Worm (Caenorhabditis elegans) whole organism, young adult: ENCODE results near the gene fcmt-1.
A peak's percentile ranks its signal among the peaks of the same experiment; 100 is the strongest.

Experiments used
- B0019.2 ChIP-seq: fragments of 200-800 bp; sonication (Bioruptor generic); conservative IDR thresholded peaks from 2 replicates; pipeline ENCODE4 v1.3.6; 2022; ENCODE audit warnings: missing genetic modification reagents, missing genetic modification characterization, missing compliant biosample characterization
- B0336.3 ChIP-seq: fragments of 200-800 bp; sonication (Bioruptor generic); IDR thresholded peaks from 2 replicates; pipeline ENCODE4 v1.3.6; 2022; ENCODE audit warnings: missing genetic modification characterization, missing compliant biosample characterization
- F37B4.10 ChIP-seq: fragments of 200-800 bp; sonication (Bioruptor generic); IDR thresholded peaks from 2 replicates; pipeline ENCODE4 v1.3.6; 2022; ENCODE audit warnings: missing genetic modification characterization, missing compliant biosample characterization
- F55B11.4 ChIP-seq: sonication (generic microtip); optimal IDR thresholded peaks from 2 replicates; lab custom pipeline; 2016; ENCODE audit warnings: missing compliant biosample characterization, missing genetic modification characterization, borderline replicate concordance; ENCODE audit not compliant: insufficient read depth
- F57A8.1 ChIP-seq: fragments of 200-800 bp; sonication (Bioruptor generic); optimal IDR thresholded peaks from 2 replicates; lab custom pipeline; 2018; ENCODE audit warnings: mild to moderate bottlenecking, missing genetic modification characterization, moderate library complexity, missing compliant biosample characterization
- K11D2.4 ChIP-seq: fragments of 200-800 bp; sonication (Bioruptor generic); IDR thresholded peaks from 2 replicates; pipeline ENCODE4 v1.3.6; 2022; ENCODE audit warnings: missing genetic modification reagents, missing genetic modification characterization, missing compliant biosample characterization
- K12H6.12 ChIP-seq: fragments of 200-800 bp; sonication (Bioruptor generic); optimal IDR thresholded peaks from 2 replicates; lab custom pipeline; 2018; ENCODE audit warnings: mild to moderate bottlenecking, missing genetic modification characterization, missing compliant biosample characterization
- Y53F4B.3 ChIP-seq: fragments of 200-800 bp; sonication (Bioruptor generic); IDR thresholded peaks from 2 replicates; pipeline ENCODE4 v1.3.6; 2022; ENCODE audit warnings: missing genetic modification reagents, missing genetic modification characterization, missing compliant biosample characterization
- Y67H2A.10 ChIP-seq: fragments of 200-800 bp; sonication (Bioruptor generic); conservative IDR thresholded peaks from 2 replicates; pipeline ENCODE4 v1.3.6; 2022; ENCODE audit warnings: missing genetic modification reagents, missing genetic modification characterization, missing compliant biosample characterization
- Y79H2A.3 ChIP-seq: fragments of 200-800 bp; sonication (Bioruptor generic); conservative IDR thresholded peaks from 2 replicates; pipeline ENCODE4 v1.3.6; 2022; ENCODE audit warnings: missing genetic modification reagents, missing genetic modification characterization, missing compliant biosample characterization
- Y95B8A.8 ChIP-seq: fragments of 200-800 bp; sonication (Bioruptor generic); IDR thresholded peaks from 2 replicates; pipeline ENCODE4 v1.3.6; 2022; ENCODE audit warnings: missing genetic modification reagents, missing genetic modification characterization, missing compliant biosample characterization
- akir-1 ChIP-seq: fragments of 200-800 bp; sonication (Bioruptor generic); optimal IDR thresholded peaks from 2 replicates; lab custom pipeline; 2018; ENCODE audit warnings: mild to moderate bottlenecking, missing genetic modification characterization, moderate library complexity, missing compliant biosample characterization
- ama-1 ChIP-seq, 3 experiments: fragments of 150-350 bp in 1 of 3; sonication (generic microtip) in 2 of 3; optimal IDR thresholded peaks; 2 replicates each; lab custom pipeline; 2014 to 2018; ENCODE audit warnings: missing biosample characterization in 2 of 3, missing genetic modification characterization in 2 of 3, missing genetic modification reagents in 2 of 3
- attf-5 ChIP-seq: fragments of 200-800 bp; sonication (Bioruptor generic); optimal IDR thresholded peaks from 2 replicates; lab custom pipeline; 2018; ENCODE audit warnings: mild to moderate bottlenecking, missing genetic modification characterization, missing compliant biosample characterization
- attf-6 ChIP-seq: fragments of 200-800 bp; sonication (Bioruptor generic); IDR thresholded peaks from 2 replicates; pipeline ENCODE4 v1.3.6; 2022; ENCODE audit warnings: missing genetic modification reagents, missing genetic modification characterization, missing compliant biosample characterization
- bed-1 ChIP-seq: fragments of 200-800 bp; sonication (Bioruptor generic); IDR thresholded peaks from 2 replicates; pipeline ENCODE4 v1.3.6; 2022; ENCODE audit warnings: missing genetic modification reagents, missing genetic modification characterization, missing compliant biosample characterization
- bed-2 ChIP-seq: fragments of 200-800 bp; sonication (Bioruptor generic); IDR thresholded peaks from 2 replicates; pipeline ENCODE4 v1.3.6; 2022; ENCODE audit warnings: missing genetic modification reagents, missing genetic modification characterization, missing compliant biosample characterization
- ccch-3 ChIP-seq: fragments of 200-800 bp; sonication (Bioruptor generic); optimal IDR thresholded peaks from 2 replicates; lab custom pipeline; 2018; ENCODE audit warnings: mild to moderate bottlenecking, missing genetic modification characterization, missing compliant biosample characterization
- cebp-2 ChIP-seq: fragments of 200-800 bp; sonication (Bioruptor generic); IDR thresholded peaks from 2 replicates; pipeline ENCODE4 v1.3.6; 2022; ENCODE audit warnings: missing genetic modification characterization, missing compliant biosample characterization
- ceh-40 ChIP-seq: fragments of 200-800 bp; sonication (Bioruptor generic); IDR thresholded peaks from 2 replicates; pipeline ENCODE4 v1.3.6; 2022; ENCODE audit warnings: missing genetic modification characterization, missing compliant biosample characterization
- chd-7 ChIP-seq: sonication (generic microtip); optimal IDR thresholded peaks from 2 replicates; lab custom pipeline; 2016; ENCODE audit warnings: mild to moderate bottlenecking, missing genetic modification characterization, moderate library complexity, missing compliant biosample characterization
- dox-1 ChIP-seq: fragments of 200-800 bp; sonication (Bioruptor generic); IDR thresholded peaks from 2 replicates; pipeline ENCODE4 v1.3.6; 2022; ENCODE audit warnings: missing genetic modification reagents, missing genetic modification characterization, missing compliant biosample characterization
- dpff-1 ChIP-seq: sonication (generic microtip); optimal IDR thresholded peaks from 2 replicates; lab custom pipeline; 2017; ENCODE audit warnings: mild to moderate bottlenecking, missing genetic modification characterization, missing compliant biosample characterization
- dpl-1 ChIP-seq: fragments of 150-350 bp; optimal IDR thresholded peaks from 2 replicates; lab custom pipeline; 2014; ENCODE audit warnings: missing biosample characterization, missing genetic modification reagents, missing genetic modification characterization
- egl-18 ChIP-seq: fragments of 200-800 bp; sonication (Bioruptor generic); IDR thresholded peaks from 2 replicates; pipeline ENCODE4 v1.3.6; 2022; ENCODE audit warnings: missing genetic modification reagents, missing genetic modification characterization, missing compliant biosample characterization
- ekl-4 ChIP-seq: fragments of 200-800 bp; sonication (Bioruptor generic); IDR thresholded peaks from 2 replicates; pipeline ENCODE4 v1.3.6; 2022; ENCODE audit warnings: missing genetic modification reagents, missing genetic modification characterization, missing compliant biosample characterization
- gei-17 ChIP-seq: fragments of 200-800 bp; sonication (Bioruptor generic); optimal IDR thresholded peaks from 2 replicates; lab custom pipeline; 2018; ENCODE audit warnings: mild to moderate bottlenecking, missing genetic modification characterization, missing compliant biosample characterization
- him-1 ChIP-seq: sonication (generic microtip); optimal IDR thresholded peaks from 2 replicates; lab custom pipeline; 2016; ENCODE audit warnings: missing genotype, missing genetic modification reagents, missing genetic modification characterization, missing compliant biosample characterization
- hlh-12 ChIP-seq: sonication (generic microtip); optimal IDR thresholded peaks from 2 replicates; lab custom pipeline; 2016; ENCODE audit warnings: missing genetic modification characterization, missing compliant biosample characterization
- hlh-26 ChIP-seq: fragments of 200-800 bp; sonication (Bioruptor generic); conservative IDR thresholded peaks from 2 replicates; pipeline ENCODE4 v1.3.6; 2022; ENCODE audit warnings: missing genetic modification reagents, missing genetic modification characterization, missing compliant biosample characterization
- hmg-20 ChIP-seq: fragments of 200-800 bp; sonication (Bioruptor generic); IDR thresholded peaks from 2 replicates; pipeline ENCODE4 v1.3.6; 2022; ENCODE audit warnings: missing genetic modification reagents, missing genetic modification characterization, missing compliant biosample characterization
- hrde-1 ChIP-seq: sonication (generic microtip); optimal IDR thresholded peaks from 2 replicates; lab custom pipeline; 2016; ENCODE audit warnings: missing genetic modification characterization, mild to moderate bottlenecking, missing compliant biosample characterization, moderate library complexity, missing genotype, missing genetic modification reagents, borderline replicate concordance
- hsf-1 ChIP-seq: fragments of 200-800 bp; sonication (Bioruptor generic); IDR thresholded peaks from 2 replicates; pipeline ENCODE4 v1.3.6; 2022; ENCODE audit warnings: missing genetic modification reagents, missing genetic modification characterization, missing compliant biosample characterization
- lag-1 ChIP-seq: fragments of 200-800 bp; sonication (Bioruptor generic); IDR thresholded peaks from 2 replicates; pipeline ENCODE4 v1.3.6; 2022; ENCODE audit warnings: missing genetic modification reagents, missing genetic modification characterization, missing compliant biosample characterization
- lin-40 ChIP-seq: sonication (generic microtip); optimal IDR thresholded peaks from 2 replicates; lab custom pipeline; 2016; ENCODE audit warnings: missing genetic modification characterization, mild to moderate bottlenecking, missing compliant biosample characterization, missing genotype, missing genetic modification reagents
- lin-54 ChIP-seq: fragments of 200-800 bp; sonication (Bioruptor generic); optimal IDR thresholded peaks from 2 replicates; lab custom pipeline; 2018; ENCODE audit warnings: mild to moderate bottlenecking, missing genetic modification characterization, missing compliant biosample characterization
- lsl-1 ChIP-seq: fragments of 200-800 bp; sonication (Bioruptor generic); optimal IDR thresholded peaks from 2 replicates; lab custom pipeline; 2018; ENCODE audit warnings: mild to moderate bottlenecking, missing genetic modification characterization, moderate library complexity, missing compliant biosample characterization
- madf-8 ChIP-seq: fragments of 200-800 bp; sonication (Bioruptor generic); conservative IDR thresholded peaks from 2 replicates; pipeline ENCODE4 v1.3.6; 2022; ENCODE audit warnings: missing genetic modification reagents, missing genetic modification characterization, missing compliant biosample characterization
- nfya-1 ChIP-seq: sonication (generic microtip); optimal IDR thresholded peaks from 2 replicates; lab custom pipeline; 2017; ENCODE audit warnings: antibody characterized with exemption, missing compliant biosample characterization, missing genetic modification characterization, borderline replicate concordance; ENCODE audit not compliant: insufficient read depth
- nfyb-1 ChIP-seq: fragments of 200-800 bp; sonication (Bioruptor generic); IDR thresholded peaks from 2 replicates; pipeline ENCODE4 v1.3.6; 2022; ENCODE audit warnings: missing genetic modification reagents, missing genetic modification characterization, missing compliant biosample characterization
- repo-1 ChIP-seq: sonication (generic microtip); optimal IDR thresholded peaks from 2 replicates; lab custom pipeline; 2017; ENCODE audit warnings: mild to moderate bottlenecking, missing genetic modification characterization, missing compliant biosample characterization
- sdz-38 ChIP-seq: sonication (generic microtip); optimal IDR thresholded peaks from 2 replicates; lab custom pipeline; 2016; ENCODE audit warnings: missing genotype, missing genetic modification characterization, missing compliant biosample characterization
- sptf-2 ChIP-seq: fragments of 200-800 bp; sonication (Bioruptor generic); optimal IDR thresholded peaks from 2 replicates; lab custom pipeline; 2018; ENCODE audit warnings: mild to moderate bottlenecking, missing genetic modification characterization, missing compliant biosample characterization
- tbp1 ChIP-seq: fragments of 200-800 bp; sonication (Bioruptor generic); optimal IDR thresholded peaks from 2 replicates; lab custom pipeline; 2018; ENCODE audit warnings: mild to moderate bottlenecking, missing genetic modification characterization, missing compliant biosample characterization
- tlf-1 ChIP-seq: fragments of 200-800 bp; sonication (Bioruptor generic); optimal IDR thresholded peaks from 2 replicates; lab custom pipeline; 2018; ENCODE audit warnings: mild to moderate bottlenecking, missing genetic modification characterization, missing compliant biosample characterization
- unc-62 ChIP-seq: fragments of 150-350 bp; optimal IDR thresholded peaks from 2 replicates; lab custom pipeline; 2014; ENCODE audit warnings: missing biosample characterization, missing genetic modification reagents, missing genetic modification characterization
- ztf-25 ChIP-seq: fragments of 200-800 bp; sonication (Bioruptor generic); IDR thresholded peaks from 2 replicates; pipeline ENCODE4 v1.3.6; 2022; ENCODE audit warnings: missing genetic modification reagents, missing genetic modification characterization, missing compliant biosample characterization
- ztf-26 ChIP-seq: sonication (generic microtip); optimal IDR thresholded peaks from 2 replicates; lab custom pipeline; 2017; ENCODE audit warnings: missing genetic modification characterization, missing compliant biosample characterization
- ztf-3 ChIP-seq: fragments of 200-800 bp; sonication (Bioruptor generic); optimal IDR thresholded peaks from 2 replicates; lab custom pipeline; 2018; ENCODE audit warnings: mild to moderate bottlenecking, missing genetic modification characterization, missing compliant biosample characterization

The fcmt-1 gene

ce11 chrII:11728545-11729105 is 19.3 kb upstream of the fcmt-1 start, which contains the start of gene alh-8 (continued):
- TF ChIP-seq dpl-1 (GFP tag; lab: Kevin White, UChicago) (no peak), ztf-26 (tag; lab: Kevin White, UChicago) (peak; percentile 40), cebp-2 (no peak), attf-6 (GFP tag; lab: Robert Waterston, UW) (no peak), bed-1 (no peak), tlf-1 (GFP tag; lab: Kevin White, UChicago) (peak; percentile 65), bed-2 (GFP tag; lab: Robert Waterston, UW) (no peak), hmg-20 (GFP tag; lab: Robert Waterston, UW) (no peak), sdz-38 (tag; lab: Kevin White, UChicago) (no peak), lsl-1 (no peak), repo-1 (tag; lab: Kevin White, UChicago) (no peak), madf-8 (GFP tag; lab: Robert Waterston, UW) (no peak), K11D2.4 (GFP tag; lab: Robert Waterston, UW) (no peak), him-1 (tag; lab: Kevin White, UChicago) (no peak), ztf-25 (GFP tag; lab: Robert Waterston, UW) (no peak), F57A8.1 (GFP tag; lab: Kevin White, UChicago) (no peak), hsf-1 (no peak; the same call in 1 of the 2 replicates), dpff-1 (no peak), ama-1 (optimal IDR thresholded peaks at IDR 0.05; lab: Kevin White, UChicago) (no peak), ama-1 (GFP tag; optimal IDR thresholded peaks at IDR 0.05; lab: Kevin White, UChicago) (no peak), B0019.2 (GFP tag; lab: Robert Waterston, UW) (no peak), chd-7 (tag; lab: Kevin White, UChicago) (no peak), ccch-3 (GFP tag; lab: Kevin White, UChicago) (no peak), ekl-4 (GFP tag; lab: Robert Waterston, UW) (peak; percentile 63), gei-17 (peak; percentile 30), F55B11.4 (tag; lab: Kevin White, UChicago) (no peak), akir-1 (GFP tag; lab: Kevin White, UChicago) (no peak), dox-1 (0 out of 2 replicates have a peak, but pooled peaks have one; percentile 25), lin-40 (peak; percentile 25), ceh-40 (no peak), nfya-1 (tag; lab: Kevin White, UChicago) (no peak), hlh-12 (tag; lab: Kevin White, UChicago) (no peak), lin-54 (GFP tag; lab: Kevin White, UChicago) (peak; percentile 33), ztf-3 (GFP tag; lab: Kevin White, UChicago) (no peak), egl-18 (GFP tag; lab: Robert Waterston, UW) (no peak), unc-62 (GFP tag; lab: Kevin White, UChicago) (no peak), hlh-26 (GFP tag; lab: Robert Waterston, UW) (no peak), nfyb-1 (GFP tag; lab: Robert Waterston, UW) (0 out of 2 replicates have a peak, but pooled peaks have one; percentile 50), attf-5 (peak; percentile 48), sptf-2 (GFP tag; lab: Kevin White, UChicago) (no peak), lag-1 (GFP tag; lab: Robert Waterston, UW) (no peak), hrde-1 (tag; lab: Kevin White, UChicago) (no peak), K12H6.12 (peak; percentile 43), B0336.3 (no peak; the same call in 1 of the 2 replicates), F37B4.10 (GFP tag; lab: Robert Waterston, UW) (no peak), Y67H2A.10 (no peak), tbp1 (GFP tag; lab: Kevin White, UChicago) (peak; percentile 43), Y79H2A.3 (GFP tag; lab: Robert Waterston, UW) (no peak), Y53F4B.3 (GFP tag; lab: Robert Waterston, UW) (no peak), Y95B8A.8 (GFP tag; lab: Robert Waterston, UW) (0 out of 2 replicates have a peak, but pooled peaks have one; percentile 43)
